Worm (Caenorhabditis elegans) whole organism, mixed stage, embryonic: ENCODE measurements around the gene H41C03.2.

ENCODE experiments used
- bed-3 ChIP-seq: fragments of 200-800 bp; sonication (Bioruptor generic); optimal IDR thresholded peaks from 3 replicates; lab custom pipeline; 2018; ENCODE audit warnings: mild to moderate bottlenecking, missing genetic modification characterization, moderate library complexity, missing compliant biosample characterization
- ces-1 ChIP-seq: fragments of 150-350 bp; optimal IDR thresholded peaks from 2 replicates; lab custom pipeline; 2014; ENCODE audit warnings: missing biosample characterization, missing genetic modification reagents, missing genetic modification characterization
- drap-1 ChIP-seq: fragments of 200-800 bp; sonication (Bioruptor generic); optimal IDR thresholded peaks from 3 replicates; lab custom pipeline; 2018; ENCODE audit warnings: mild to moderate bottlenecking, missing genetic modification characterization, missing compliant biosample characterization
- elt-3 ChIP-seq: fragments of 150-350 bp; optimal IDR thresholded peaks from 2 replicates; lab custom pipeline; 2014; ENCODE audit warnings: missing biosample characterization, missing genetic modification characterization
- lin-13 ChIP-seq: fragments of 150-350 bp; optimal IDR thresholded peaks from 2 replicates; lab custom pipeline; 2014; ENCODE audit warnings: missing biosample characterization, missing genetic modification characterization
- nhr-12 ChIP-seq: fragments of 150-350 bp; optimal IDR thresholded peaks from 2 replicates; lab custom pipeline; 2014; ENCODE audit warnings: missing biosample characterization, missing genetic modification characterization
- nhr-76 ChIP-seq: sonication (generic microtip); optimal IDR thresholded peaks from 2 replicates; lab custom pipeline; 2017; ENCODE audit warnings: missing biosample characterization, missing genetic modification characterization
- pha-4 ChIP-seq: fragments of 150-350 bp; optimal IDR thresholded peaks from 2 replicates; lab custom pipeline; 2018; ENCODE audit warnings: missing biosample characterization, missing genetic modification reagents, missing genetic modification characterization
- sem-2 ChIP-seq: fragments of 200-800 bp; sonication (Bioruptor generic); optimal IDR thresholded peaks from 2 replicates; lab custom pipeline; 2018; ENCODE audit warnings: mild to moderate bottlenecking, missing genetic modification characterization, missing compliant biosample characterization
- sptf-1 ChIP-seq: sonication (generic microtip); optimal IDR thresholded peaks from 2 replicates; lab custom pipeline; 2017; ENCODE audit warnings: mild to moderate bottlenecking, missing genetic modification characterization, moderate library complexity, missing compliant biosample characterization
- unc-39 ChIP-seq: fragments of 150-350 bp; optimal IDR thresholded peaks from 2 replicates; lab custom pipeline; 2014; ENCODE audit warnings: missing biosample characterization, missing genetic modification characterization
- unc-62 ChIP-seq: fragments of 150-350 bp; optimal IDR thresholded peaks from 2 replicates; lab custom pipeline; 2014; ENCODE audit warnings: missing biosample characterization, missing genetic modification reagents, missing genetic modification characterization
- zip-8 ChIP-seq: fragments of 150-350 bp; optimal IDR thresholded peaks from 2 replicates; lab custom pipeline; 2014; ENCODE audit warnings: missing biosample characterization, missing genetic modification characterization

DNA sequence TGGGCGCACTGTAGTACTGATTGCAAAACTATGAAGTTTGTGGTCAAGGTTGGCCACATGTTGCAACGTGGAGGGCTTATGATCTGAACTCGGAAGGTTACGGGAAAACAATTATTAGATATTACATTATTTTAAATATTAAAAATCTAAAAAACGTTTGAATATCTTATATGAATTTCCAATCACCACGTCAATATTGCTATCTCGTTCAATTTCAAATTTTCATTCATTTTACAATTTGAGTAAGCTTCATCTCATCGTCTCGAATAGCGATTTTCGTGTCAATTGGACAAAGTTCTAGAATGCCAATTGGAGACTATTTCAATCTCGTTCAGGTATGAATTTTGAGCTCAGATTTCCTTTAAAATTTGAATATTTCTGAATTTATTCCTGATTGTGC is 35.6 kb downstream of the H41C03.2 start, which contains the start of gene ZK1248.20:
- no peak for TF ChIP-seq pha-4 (tag; lab: Kevin White, UChicago)
- no peak for TF ChIP-seq zip-8 (tag; lab: Kevin White, UChicago)
- no peak for TF ChIP-seq ces-1
- no peak for TF ChIP-seq unc-39 (tag; lab: Kevin White, UChicago)
- no peak for TF ChIP-seq drap-1
- TF ChIP-seq nhr-12 (tag; lab: Kevin White, UChicago) = no peak
- TF ChIP-seq elt-3 (tag; lab: Kevin White, UChicago) = no peak
- TF ChIP-seq sptf-1 = no peak
- no peak for TF ChIP-seq nhr-76 (tag; lab: Kevin White, UChicago)
- no peak for TF ChIP-seq unc-62 (GFP tag; lab: Kevin White, UChicago)
- no peak for TF ChIP-seq lin-13 (tag; lab: Kevin White, UChicago)
- TF ChIP-seq bed-3 = no peak
- TF ChIP-seq sem-2 (GFP tag; lab: Kevin White, UChicago) = no peak
